Worm (Caenorhabditis elegans) whole organism, midembryonic: Measurements from ENCODE around the gene R12A1.3.

ENCODE experiments used
- T22C8.4 ChIP-seq: fragments of 200-800 bp; sonication (Bioruptor generic); IDR thresholded peaks from 2 replicates; pipeline ENCODE4 v1.3.6; 2022; ENCODE audit warnings: missing genetic modification characterization, missing compliant biosample characterization
- cog-1 ChIP-seq: sonication (generic microtip); optimal IDR thresholded peaks from 2 replicates; lab custom pipeline; 2016; ENCODE audit warnings: missing genetic modification characterization, missing compliant biosample characterization
- flt-1 ChIP-seq: fragments of 200-800 bp; sonication (Bioruptor generic); IDR thresholded peaks from 2 replicates; pipeline ENCODE4 v1.3.6; 2022; ENCODE audit warnings: missing genetic modification characterization, missing compliant biosample characterization
- klf-2 ChIP-seq: fragments of 200-800 bp; sonication (Bioruptor generic); conservative IDR thresholded peaks from 2 replicates; pipeline ENCODE4 v1.3.6; 2022; ENCODE audit warnings: missing genetic modification reagents, missing genetic modification characterization, missing compliant biosample characterization
- med-1 ChIP-seq: sonication (generic microtip); optimal IDR thresholded peaks from 2 replicates; lab custom pipeline; 2017; ENCODE audit warnings: missing genetic modification characterization, mild to moderate bottlenecking, missing compliant biosample characterization, antibody characterized with exemption, missing genetic modification reagents; ENCODE audit not compliant: insufficient read depth
- ref-1 ChIP-seq: fragments of 200-800 bp; sonication (Bioruptor generic); conservative IDR thresholded peaks from 2 replicates; pipeline ENCODE4 v1.3.6; 2022; ENCODE audit warnings: missing genetic modification reagents, missing genetic modification characterization, missing compliant biosample characterization
- tab-1 ChIP-seq: fragments of 200-800 bp; sonication (Bioruptor generic); IDR thresholded peaks from 2 replicates; pipeline ENCODE4 v1.3.6; 2022; ENCODE audit warnings: missing genetic modification characterization, missing compliant biosample characterization
- ztf-23 ChIP-seq: fragments of 200-800 bp; sonication (Bioruptor generic); IDR thresholded peaks from 2 replicates; pipeline ENCODE4 v1.3.6; 2022; ENCODE audit warnings: missing genetic modification reagents, missing genetic modification characterization, missing compliant biosample characterization
- ztf-29 ChIP-seq: fragments of 200-800 bp; sonication (Bioruptor generic); IDR thresholded peaks from 2 replicates; pipeline ENCODE4 v1.3.6; 2022; ENCODE audit warnings: missing genetic modification reagents, missing genetic modification characterization, missing compliant biosample characterization

R12A1.3 gene

ce11 chrV:1425595-1425994 is at the start of gene R12A1.3:
Gene R12A1.3, minus strand, starts transcription at chrV:1425794.
- TF ChIP-seq T22C8.4 (GFP tag; lab: Robert Waterston, UW), result no peak
- TF ChIP-seq cog-1, result no peak
- TF ChIP-seq klf-2 (GFP tag; lab: Robert Waterston, UW), result no peak
- TF ChIP-seq ref-1 (GFP tag; lab: Robert Waterston, UW), result no peak
- no peak for TF ChIP-seq med-1 (GFP tag; lab: Kevin White, UChicago)

ce11 chrV:1474486-1475125 is 49.0 kb upstream of the R12A1.3 start, which contains the start of the genes F53E2.2 and unc-60:
Gene F53E2.2, plus strand, starts transcription at chrV:1475086.
Gene unc-60, plus strand, starts transcription at chrV:1475086.
- TF ChIP-seq tab-1 (peak; percentile 46; the same call in 1 of the 2 replicates), flt-1 (GFP tag; lab: Robert Waterston, UW) (0 out of 2 replicates have a peak, but pooled peaks have one; percentile 57), med-1 (GFP tag; lab: Kevin White, UChicago) (no peak)

DNA sequence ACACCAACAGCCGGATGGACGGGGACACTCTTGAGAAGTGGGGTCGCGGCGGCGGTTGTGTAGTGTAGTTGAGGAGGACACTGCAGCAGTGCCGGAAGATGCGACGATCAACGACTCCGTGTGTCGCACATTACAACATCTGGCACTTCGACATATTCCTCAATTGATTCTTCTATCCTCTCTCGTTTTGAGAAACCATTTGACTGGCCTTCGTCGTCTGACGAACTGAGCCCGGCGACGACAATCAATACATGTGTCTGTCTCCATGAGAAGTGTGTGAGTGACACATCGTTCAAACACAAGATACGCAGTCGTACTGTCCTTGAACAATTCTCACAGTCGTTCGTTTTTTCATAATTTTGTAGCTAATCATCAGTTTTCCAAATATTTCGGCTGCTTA is 47.0 kb upstream of the R12A1.3 start:
- no peak for TF ChIP-seq flt-1 (GFP tag; lab: Robert Waterston, UW)
- TF ChIP-seq klf-2 (GFP tag; lab: Robert Waterston, UW), result no peak
- TF ChIP-seq ztf-23 (GFP tag; lab: Robert Waterston, UW), result no peak
- no peak for TF ChIP-seq tab-1
- no peak for TF ChIP-seq ztf-29
- TF ChIP-seq ref-1 (GFP tag; lab: Robert Waterston, UW), result no peak
- TF ChIP-seq T22C8.4 (GFP tag; lab: Robert Waterston, UW), result no peak

- TF ChIP-seq ztf-23 (GFP tag; lab: Robert Waterston, UW) (no peak), tab-1 (no peak), med-1 (GFP tag; lab: Kevin White, UChicago) (no peak), ref-1 (GFP tag; lab: Robert Waterston, UW) (no peak), cog-1 (no peak), klf-2 (GFP tag; lab: Robert Waterston, UW) (no peak), T22C8.4 (GFP tag; lab: Robert Waterston, UW) (no peak), flt-1 (GFP tag; lab: Robert Waterston, UW) (no peak), ztf-29 (no peak)
Measured at ce11 chrV:1471977-1472376, 46.4 kb upstream of the R12A1.3 start.

DNA sequence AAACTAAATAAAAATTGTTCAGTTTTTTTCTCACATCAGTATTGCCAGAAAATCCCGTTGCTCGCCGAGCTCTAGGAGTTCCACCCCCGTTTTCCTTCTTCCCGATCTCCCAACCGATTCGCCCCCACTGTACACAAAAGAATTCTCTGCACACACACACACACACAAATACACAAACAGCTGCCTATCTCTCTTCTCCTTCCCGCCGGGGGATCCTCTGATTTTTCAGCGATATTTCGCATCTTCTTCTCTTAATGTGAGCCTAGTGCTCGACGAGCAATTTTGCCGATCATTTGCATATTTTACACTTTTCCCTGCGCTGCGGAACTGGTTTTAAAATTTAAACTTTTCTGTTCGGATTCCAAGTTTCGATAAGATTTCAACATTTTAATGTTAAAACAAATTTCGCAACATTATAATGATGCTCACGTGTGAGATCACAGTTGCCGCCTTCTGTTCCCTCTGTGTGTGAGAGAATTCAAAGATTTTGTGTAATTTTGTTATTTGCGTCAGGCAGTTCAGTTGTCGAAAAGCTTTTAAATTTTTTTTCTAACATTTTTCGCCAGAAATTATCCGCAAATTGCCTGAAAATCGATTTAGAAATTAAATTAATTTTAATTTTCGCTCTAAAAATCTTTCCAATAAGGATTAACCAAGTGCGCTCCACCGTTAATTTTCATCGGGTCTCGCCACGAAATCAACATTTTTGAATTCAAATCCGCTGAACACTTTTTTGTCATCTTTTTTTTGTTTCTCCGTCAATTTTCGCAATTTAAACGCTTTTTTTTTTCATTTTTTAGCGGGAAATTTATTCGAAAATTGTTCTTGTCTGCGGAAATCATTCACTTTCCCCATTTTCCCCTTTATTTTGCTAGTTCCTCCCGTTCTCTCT is 45.7 kb upstream of the R12A1.3 start:
- TF ChIP-seq ztf-23 (GFP tag; lab: Robert Waterston, UW) (0 out of 2 replicates have a peak, but pooled peaks have one; percentile 36), klf-2 (GFP tag; lab: Robert Waterston, UW) (no peak)

ce11 chrV:1468905-1469304 is 43.3 kb upstream of the R12A1.3 start:
- TF ChIP-seq klf-2 (GFP tag; lab: Robert Waterston, UW) (no peak), T22C8.4 (GFP tag; lab: Robert Waterston, UW) (no peak), cog-1 (no peak), ztf-23 (GFP tag; lab: Robert Waterston, UW) (no peak), tab-1 (no peak), flt-1 (GFP tag; lab: Robert Waterston, UW) (no peak), ref-1 (GFP tag; lab: Robert Waterston, UW) (no peak)

ce11 chrV:1467444-1467843 is 41.9 kb upstream of the R12A1.3 start, which contains the start of gene gid-8:
Gene gid-8, plus strand, starts transcription at chrV:1467744.
- no peak for TF ChIP-seq ref-1 (GFP tag; lab: Robert Waterston, UW)
- TF ChIP-seq tab-1, result no peak
- TF ChIP-seq cog-1, result no peak
- no peak for TF ChIP-seq ztf-23 (GFP tag; lab: Robert Waterston, UW)
- TF ChIP-seq flt-1 (GFP tag; lab: Robert Waterston, UW), result no peak
- no peak for TF ChIP-seq klf-2 (GFP tag; lab: Robert Waterston, UW)
- no peak for TF ChIP-seq med-1 (GFP tag; lab: Kevin White, UChicago)
- TF ChIP-seq T22C8.4 (GFP tag; lab: Robert Waterston, UW), result no peak
- TF ChIP-seq ztf-29, result no peak

- TF ChIP-seq T22C8.4 (GFP tag; lab: Robert Waterston, UW) (peak; percentile 60), tab-1 (no peak)
Measured at ce11 chrV:1466949-1467348, 41.4 kb upstream of the R12A1.3 start.

ce11 chrV:1465932-1466331 is 40.3 kb upstream of the R12A1.3 start:
- TF ChIP-seq ztf-23 (GFP tag; lab: Robert Waterston, UW) (no peak), klf-2 (GFP tag; lab: Robert Waterston, UW) (no peak), ref-1 (GFP tag; lab: Robert Waterston, UW) (no peak), ztf-29 (no peak), T22C8.4 (GFP tag; lab: Robert Waterston, UW) (no peak), cog-1 (no peak), tab-1 (no peak), med-1 (GFP tag; lab: Kevin White, UChicago) (no peak), flt-1 (GFP tag; lab: Robert Waterston, UW) (no peak)

DNA sequence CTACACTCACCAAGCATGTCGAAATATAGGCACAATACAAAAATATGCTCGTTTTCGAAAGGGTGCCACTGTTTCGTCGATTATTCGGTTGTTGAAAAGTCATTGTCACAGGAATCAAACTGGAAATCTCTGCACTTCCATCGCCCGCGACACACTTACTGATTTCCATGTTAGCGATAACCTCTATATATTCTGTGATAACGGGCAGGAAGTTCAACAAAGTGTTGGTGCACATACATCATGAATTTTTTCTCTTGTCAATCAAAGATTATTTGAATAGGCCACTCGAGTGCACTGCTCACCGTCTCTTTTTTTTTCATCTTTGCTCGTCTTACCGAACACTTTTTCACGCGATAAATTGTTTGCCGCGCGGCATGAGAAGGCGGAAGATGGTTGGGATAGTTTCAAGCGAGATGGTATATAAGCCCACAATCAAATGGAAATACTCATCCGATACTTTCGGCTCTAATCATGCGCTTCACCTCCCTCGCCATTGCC is 39.0 kb upstream of the R12A1.3 start, which contains the start of the genes fpn-1.2 and pqn-54:
fpn-1.2 (minus strand) TSS at position 157 of the 498 bp plus-strand sequence.
pqn-54 (plus strand) TSS at position 448 of the 498 bp plus-strand sequence.
- TF ChIP-seq cog-1 (no peak), ztf-29 (no peak), ztf-23 (GFP tag; lab: Robert Waterston, UW) (no peak), tab-1 (no peak), klf-2 (GFP tag; lab: Robert Waterston, UW) (no peak), T22C8.4 (GFP tag; lab: Robert Waterston, UW) (no peak), flt-1 (GFP tag; lab: Robert Waterston, UW) (no peak), med-1 (GFP tag; lab: Kevin White, UChicago) (no peak), ref-1 (GFP tag; lab: Robert Waterston, UW) (no peak)
